Fruit fly (Drosophila melanogaster) whole organism, embryonic: ENCODE measurements around the gene Vti1b.

Source experiments
- Bteb2 ChIP-seq: fragments of 200-800 bp; sonication (Bioruptor generic); optimal IDR thresholded peaks from 2 replicates; lab custom pipeline; 2016; ENCODE audit warnings: missing biosample characterization, missing genetic modification characterization
- CG10462 ChIP-seq: fragments of 200-800 bp; sonication (Bioruptor generic); optimal IDR thresholded peaks from 2 replicates; lab custom pipeline; 2016; ENCODE audit warnings: missing biosample characterization, missing genetic modification characterization
- CG11093 ChIP-seq: fragments of 200-800 bp; sonication (Bioruptor generic); IDR thresholded peaks from 3 replicates; pipeline ENCODE4 v1.3.6; 2022; ENCODE audit warnings: missing biosample characterization, missing genetic modification characterization
- CG11560 ChIP-seq: fragments of 200-800 bp; sonication (Bioruptor generic); IDR thresholded peaks from 3 replicates; pipeline ENCODE4 v1.3.6; 2022; ENCODE audit warnings: missing biosample characterization, missing genetic modification characterization
- CG12236 ChIP-seq: fragments of 200-800 bp; sonication (Bioruptor generic); optimal IDR thresholded peaks from 2 replicates; lab custom pipeline; 2016; ENCODE audit warnings: missing biosample characterization, missing genetic modification characterization
- CG1233 ChIP-seq: fragments of 200-800 bp; sonication (Bioruptor generic); optimal IDR thresholded peaks from 4 replicates; lab custom pipeline; 2018; ENCODE audit warnings: missing biosample characterization, mild to moderate bottlenecking, missing genetic modification characterization
- CG13424 ChIP-seq: fragments of 200-800 bp; sonication (Bioruptor generic); optimal IDR thresholded peaks from 2 replicates; lab custom pipeline; 2019; ENCODE audit warnings: missing biosample characterization, mild to moderate bottlenecking, missing genetic modification characterization, moderate library complexity
- CG16815 ChIP-seq: fragments of 200-800 bp; sonication (Bioruptor generic); optimal IDR thresholded peaks from 3 replicates; lab custom pipeline; 2017; ENCODE audit warnings: missing biosample characterization, mild to moderate bottlenecking, missing genetic modification characterization
- CG17612 ChIP-seq: fragments of 200-800 bp; sonication (Bioruptor generic); IDR thresholded peaks from 2 replicates; pipeline ENCODE4 v1.3.6; 2022; ENCODE audit warnings: missing biosample characterization, missing genetic modification characterization
- CG18476 ChIP-seq: fragments of 200-800 bp; sonication (Bioruptor generic); optimal IDR thresholded peaks from 2 replicates; lab custom pipeline; 2016; ENCODE audit warnings: missing biosample characterization, mild to moderate bottlenecking, missing genetic modification characterization
- CG2129 ChIP-seq: fragments of 200-800 bp; sonication (Bioruptor generic); IDR thresholded peaks from 2 replicates; pipeline ENCODE4 v1.3.6; 2022; ENCODE audit warnings: missing biosample characterization, missing genetic modification characterization; ENCODE audit not compliant: partially characterized antibody
- CG32767 ChIP-seq: fragments of 200-800 bp; sonication (Bioruptor generic); IDR thresholded peaks from 2 replicates; pipeline ENCODE4 v1.3.6; 2022; ENCODE audit warnings: missing biosample characterization, missing genetic modification characterization
- CG4730 ChIP-seq: fragments of 200-800 bp; sonication (Bioruptor generic); IDR thresholded peaks from 2 replicates; pipeline ENCODE4 v1.3.6; 2022; ENCODE audit warnings: missing biosample characterization, missing genetic modification characterization
- CG5953 ChIP-seq: fragments of 200-800 bp; sonication (Bioruptor generic); IDR thresholded peaks from 2 replicates; pipeline ENCODE4 v1.3.6; 2022; ENCODE audit warnings: missing biosample characterization, missing genetic modification characterization
- CG6765 ChIP-seq: fragments of 200-800 bp; sonication (Bioruptor generic); optimal IDR thresholded peaks from 3 replicates; lab custom pipeline; 2017; ENCODE audit warnings: missing biosample characterization, mild to moderate bottlenecking, missing genetic modification characterization
- CG8290 ChIP-seq, 3 experiments: fragments of 200-800 bp; sonication (Bioruptor generic); optimal IDR thresholded peaks; 2 replicates each; lab custom pipeline; 2016 to 2019; ENCODE audit warnings: missing biosample characterization in 3 of 3, missing genetic modification characterization in 3 of 3, mild to moderate bottlenecking in 2 of 3, moderate library complexity in 1 of 3
- CG8359 ChIP-seq: fragments of 200-800 bp; sonication (Bioruptor generic); optimal IDR thresholded peaks from 2 replicates; lab custom pipeline; 2017; ENCODE audit warnings: missing biosample characterization, mild to moderate bottlenecking, missing genetic modification characterization, borderline replicate concordance
- CG8924 ChIP-seq: fragments of 200-800 bp; optimal IDR thresholded peaks from 3 replicates; lab custom pipeline; 2019; ENCODE audit warnings: missing biosample characterization, mild to moderate bottlenecking, missing genetic modification characterization, moderate library complexity
- CG9876 ChIP-seq: fragments of 200-800 bp; sonication (Bioruptor generic); optimal IDR thresholded peaks from 2 replicates; lab custom pipeline; 2016; ENCODE audit warnings: missing biosample characterization, missing genetic modification characterization
- CG9932 ChIP-seq: fragments of 200-800 bp; sonication (Bioruptor generic); IDR thresholded peaks from 2 replicates; pipeline ENCODE4 v1.3.6; 2022; ENCODE audit warnings: missing biosample characterization, missing genetic modification characterization
- D19A ChIP-seq: fragments of 200-800 bp; optimal IDR thresholded peaks from 3 replicates; lab custom pipeline; 2019; ENCODE audit warnings: missing biosample characterization, mild to moderate bottlenecking, missing genetic modification characterization, moderate library complexity
- Doc3 ChIP-seq: fragments of 200-800 bp; sonication (Bioruptor generic); IDR thresholded peaks from 3 replicates; pipeline ENCODE4 v1.3.6; 2022; ENCODE audit warnings: missing biosample characterization, missing genetic modification characterization; ENCODE audit not compliant: partially characterized antibody
- Gsc ChIP-seq: fragments of 200-800 bp; sonication (Bioruptor generic); IDR thresholded peaks from 2 replicates; pipeline ENCODE4 v1.3.6; 2022; ENCODE audit warnings: missing biosample characterization, missing genetic modification characterization
- HmgD ChIP-seq: fragments of 200-800 bp; sonication (Bioruptor generic); optimal IDR thresholded peaks from 3 replicates; lab custom pipeline; 2016; ENCODE audit warnings: missing biosample characterization, missing genetic modification characterization
- Hmr ChIP-seq: fragments of 200-800 bp; sonication (Bioruptor generic); optimal IDR thresholded peaks from 3 replicates; lab custom pipeline; 2017; ENCODE audit warnings: mild to moderate bottlenecking, missing biosample characterization, missing genetic modification reagents, missing genetic modification characterization
- NK7.1 ChIP-seq: fragments of 200-800 bp; sonication (Bioruptor generic); optimal IDR thresholded peaks from 3 replicates; lab custom pipeline; 2016; ENCODE audit warnings: missing biosample characterization, missing genetic modification characterization
- Nf-YA ChIP-seq: fragments of 200-800 bp; sonication (Bioruptor generic); IDR thresholded peaks from 2 replicates; pipeline ENCODE4 v1.3.6; 2022; ENCODE audit warnings: missing biosample characterization, missing genetic modification characterization
- Nf-YC ChIP-seq: fragments of 200-800 bp; optimal IDR thresholded peaks from 3 replicates; lab custom pipeline; 2019; ENCODE audit warnings: missing biosample characterization, mild to moderate bottlenecking, missing genetic modification characterization, moderate library complexity
- Sry-β ChIP-seq: fragments of 200-800 bp; sonication (Bioruptor generic); optimal IDR thresholded peaks from 2 replicates; lab custom pipeline; 2018; ENCODE audit warnings: missing biosample characterization, mild to moderate bottlenecking, missing genetic modification characterization, moderate library complexity
- Stat92E ChIP-seq, 3 experiments: fragments of >200 bp in 2 of 3; fragments of 200-800 bp in 1 of 3; sonication (Bioruptor generic) in 1 of 3; optimal IDR thresholded peaks; 2 replicates each; lab custom pipeline; 2017 to 2019; ENCODE audit warnings: missing biosample characterization in 3 of 3, missing genetic modification characterization in 3 of 3, mild to moderate bottlenecking in 1 of 3, moderate library complexity in 1 of 3
- croc ChIP-seq: fragments of 200-800 bp; sonication (Bioruptor generic); conservative IDR thresholded peaks from 3 replicates; pipeline ENCODE4 v1.3.6; 2022; ENCODE audit warnings: missing biosample characterization, missing genetic modification characterization
- dmrt99B ChIP-seq: fragments of 200-800 bp; sonication (Bioruptor generic); optimal IDR thresholded peaks from 2 replicates; lab custom pipeline; 2018; ENCODE audit warnings: missing biosample characterization, mild to moderate bottlenecking, missing genetic modification characterization, moderate library complexity
- dpn ChIP-seq, 2 experiments: fragments of 200-800 bp; sonication (Bioruptor generic); optimal IDR thresholded peaks; 3 replicates each; lab custom pipeline; 2016; ENCODE audit warnings: missing biosample characterization in 2 of 2, missing genetic modification characterization in 2 of 2
- dysf ChIP-seq: fragments of 200-800 bp; sonication (Bioruptor generic); IDR thresholded peaks from 3 replicates; pipeline ENCODE4 v1.3.6; 2022; ENCODE audit warnings: missing biosample characterization, missing genetic modification characterization
- hb ChIP-seq: fragments of 200-800 bp; sonication (Bioruptor generic); IDR thresholded peaks from 3 replicates; pipeline ENCODE4 v1.3.6; 2022; ENCODE audit warnings: missing biosample characterization, missing genetic modification characterization; ENCODE audit not compliant: partially characterized antibody
- hbn ChIP-seq: fragments of 200-800 bp; sonication (Bioruptor generic); IDR thresholded peaks from 2 replicates; pipeline ENCODE4 v1.3.6; 2022; ENCODE audit warnings: missing biosample characterization, missing genetic modification characterization; ENCODE audit not compliant: partially characterized antibody
- ken ChIP-seq: fragments of 200-800 bp; sonication (Bioruptor generic); IDR thresholded peaks from 3 replicates; pipeline ENCODE4 v1.3.6; 2022; ENCODE audit warnings: missing biosample characterization, missing genetic modification characterization
- mirr ChIP-seq: fragments of 200-800 bp; sonication (Bioruptor generic); optimal IDR thresholded peaks from 3 replicates; lab custom pipeline; 2018; ENCODE audit warnings: missing biosample characterization, mild to moderate bottlenecking, missing genetic modification characterization
- nmo ChIP-seq: fragments of 200-800 bp; sonication (Bioruptor generic); optimal IDR thresholded peaks from 2 replicates; lab custom pipeline; 2018; ENCODE audit warnings: missing biosample characterization, mild to moderate bottlenecking, missing genetic modification characterization, moderate library complexity
- otp ChIP-seq: fragments of 200-800 bp; sonication (Bioruptor generic); IDR thresholded peaks from 3 replicates; pipeline ENCODE4, ENCODE4 v1.3.6; 2022; ENCODE audit warnings: missing biosample characterization, missing genetic modification characterization
- pros ChIP-seq: fragments of 200-800 bp; sonication (Bioruptor generic); optimal IDR thresholded peaks from 3 replicates; lab custom pipeline; 2019; ENCODE audit warnings: missing biosample characterization, mild to moderate bottlenecking, missing genetic modification characterization, moderate library complexity
- psq ChIP-seq: fragments of 200-800 bp; sonication (Bioruptor generic); optimal IDR thresholded peaks from 2 replicates; lab custom pipeline; 2017; ENCODE audit warnings: missing biosample characterization, missing genetic modification characterization
- scrt ChIP-seq: fragments of 200-800 bp; sonication (Bioruptor generic); optimal IDR thresholded peaks from 2 replicates; lab custom pipeline; 2018; ENCODE audit warnings: missing biosample characterization, mild to moderate bottlenecking, missing genetic modification characterization, moderate library complexity
- sna ChIP-seq: fragments of 200-800 bp; sonication (Bioruptor generic); IDR thresholded peaks from 2 replicates; pipeline ENCODE4 v1.3.6; 2022; ENCODE audit warnings: missing biosample characterization, missing genetic modification characterization; ENCODE audit not compliant: partially characterized antibody
- ssp ChIP-seq: fragments of 200-800 bp; sonication (Bioruptor generic); IDR thresholded peaks from 2 replicates; pipeline ENCODE4 v1.3.6; 2022; ENCODE audit warnings: missing biosample characterization, missing genetic modification characterization
- trh ChIP-seq: fragments of 200-800 bp; sonication (Bioruptor generic); optimal IDR thresholded peaks from 2 replicates; lab custom pipeline; 2016; ENCODE audit warnings: missing biosample characterization, missing genetic modification characterization
- unpg ChIP-seq: fragments of 200-800 bp; sonication (Bioruptor generic); optimal IDR thresholded peaks from 3 replicates; lab custom pipeline; 2018; ENCODE audit warnings: missing biosample characterization, mild to moderate bottlenecking, missing genetic modification characterization, moderate library complexity

Gene Vti1b

DNA sequence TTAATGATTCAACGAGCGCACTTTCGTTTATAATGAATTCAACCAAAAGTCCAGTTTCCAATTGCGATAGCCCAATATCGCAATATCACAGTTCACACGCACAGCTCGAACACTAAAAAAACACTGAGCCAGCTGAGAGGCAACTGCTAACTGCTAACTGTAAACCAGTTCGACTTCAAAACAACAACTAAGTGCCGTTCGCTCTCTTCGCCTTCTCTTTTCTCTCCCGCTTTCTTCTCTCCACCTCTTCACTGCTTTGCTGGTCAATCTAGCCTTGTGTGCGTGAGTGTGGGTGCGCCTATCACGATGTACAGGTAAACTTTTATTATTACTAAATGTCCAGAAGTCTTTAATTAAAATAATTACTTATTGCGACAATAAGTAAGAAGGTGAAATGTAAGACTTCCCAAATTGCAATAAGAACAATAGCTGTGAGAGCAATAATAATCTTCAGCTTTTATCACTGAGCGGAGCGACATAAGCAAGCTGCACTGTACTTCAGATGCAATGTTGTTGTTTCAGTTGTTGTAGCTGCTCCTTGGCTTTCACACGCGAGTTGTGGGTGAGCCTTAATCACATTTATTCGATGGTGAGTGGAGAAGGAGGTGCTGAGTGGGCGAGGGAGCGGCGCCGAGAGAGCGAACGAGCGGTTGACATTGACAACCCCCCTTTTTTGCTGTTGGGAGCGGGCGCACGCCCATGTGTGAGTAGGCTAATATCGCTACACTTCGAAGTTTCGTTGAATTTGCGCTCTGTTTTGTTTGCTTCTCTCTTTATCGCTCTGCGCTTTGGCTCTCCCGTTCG is at the start of gene Vti1b (continued):
- TF ChIP-seq hb (GFP tag; lab: Robert Waterston, UW) (no peak), trh (peak; percentile 63), Bteb2 (GFP tag; lab: Kevin White, UChicago) (peak; percentile 90), CG10462 (GFP tag; lab: Kevin White, UChicago) (peak; percentile 75), Gsc (GFP tag; lab: Robert Waterston, UW) (peak; percentile 82), Sry-β (GFP tag; lab: Kevin White, UChicago) (peak; percentile 55), CG1233 (GFP tag; lab: Kevin White, UChicago) (peak; percentile 91), HmgD (GFP tag; lab: Kevin White, UChicago) (peak; percentile 78), pros (GFP tag; lab: Kevin White, UChicago) (peak; percentile 95), CG13424 (peak; percentile 92), CG9876 (GFP tag; lab: Kevin White, UChicago) (peak; percentile 85), CG5953 (GFP tag; lab: Robert Waterston, UW) (peak; percentile 91), Hmr (GFP tag; lab: Kevin White, UChicago) (peak; percentile 90), CG12236 (GFP tag; lab: Kevin White, UChicago) (peak; percentile 91), CG8290 (GFP tag; optimal IDR thresholded peaks at IDR 0.05; lab: Kevin White, UChicago) (peak; percentile 53), CG8290 (tag; optimal IDR thresholded peaks at IDR 0.05; lab: Kevin White, UChicago) (peak; percentile 45 to 81), CG8359 (GFP tag; lab: Kevin White, UChicago) (peak; percentile 84), Doc3 (GFP tag; lab: Robert Waterston, UW) (no peak; the same call in 2 of the 3 replicates), Nf-YA (peak; percentile 90), ssp (GFP tag; lab: Robert Waterston, UW) (peak; percentile 87), dmrt99B (tag; lab: Kevin White, UChicago) (peak; percentile 95), CG32767 (GFP tag; lab: Robert Waterston, UW) (peak; percentile 92), CG2129 (GFP tag; lab: Robert Waterston, UW) (no peak), nmo (GFP tag; lab: Kevin White, UChicago) (peak; percentile 96), CG16815 (GFP tag; lab: Kevin White, UChicago) (peak; percentile 94), CG9932 (GFP tag; lab: Robert Waterston, UW) (peak; percentile 92), dysf (GFP tag; lab: Robert Waterston, UW) (peak; percentile 93), CG11560 (peak; percentile 75; the same call in 2 of the 3 replicates), sna (GFP tag; lab: Robert Waterston, UW) (0 out of 2 replicates have a peak, but pooled peaks have one; percentile 31), CG6765 (GFP tag; lab: Kevin White, UChicago) (peak; percentile 83), CG8924 (peak; percentile 96), mirr (GFP tag; lab: Kevin White, UChicago) (peak; percentile 69), Stat92E (GFP tag; optimal IDR thresholded peaks at IDR 0.05; lab: Kevin White, UChicago) (peak in 1 of 3 experiments; percentile 89), Nf-YC (peak; percentile 76), CG18476 (GFP tag; lab: Kevin White, UChicago) (peak; percentile 91), scrt (GFP tag; lab: Kevin White, UChicago) (peak; percentile 89), NK7.1 (peak; percentile 83), hbn (GFP tag; lab: Robert Waterston, UW) (0 out of 2 replicates have a peak, but pooled peaks have one; percentile 35), CG11093 (GFP tag; lab: Robert Waterston, UW) (peak; percentile 93), CG4730 (GFP tag; lab: Robert Waterston, UW) (peak; percentile 92), croc (GFP tag; lab: Robert Waterston, UW) (peak; percentile 93), D19A (peak; percentile 91), otp (peak; percentile 95), ken (GFP tag; lab: Robert Waterston, UW) (peak; percentile 94), unpg (GFP tag; lab: Kevin White, UChicago) (peak; percentile 93), CG17612 (GFP tag; lab: Robert Waterston, UW) (peak; percentile 86), psq (peak; percentile 57), dpn (GFP tag; optimal IDR thresholded peaks at IDR 0.05; lab: Kevin White, UChicago) (peak; percentile 84 to 96)
